Worm (Caenorhabditis elegans): ENCODE data around the gene nstp-10.

The nstp-10 gene

DNA sequence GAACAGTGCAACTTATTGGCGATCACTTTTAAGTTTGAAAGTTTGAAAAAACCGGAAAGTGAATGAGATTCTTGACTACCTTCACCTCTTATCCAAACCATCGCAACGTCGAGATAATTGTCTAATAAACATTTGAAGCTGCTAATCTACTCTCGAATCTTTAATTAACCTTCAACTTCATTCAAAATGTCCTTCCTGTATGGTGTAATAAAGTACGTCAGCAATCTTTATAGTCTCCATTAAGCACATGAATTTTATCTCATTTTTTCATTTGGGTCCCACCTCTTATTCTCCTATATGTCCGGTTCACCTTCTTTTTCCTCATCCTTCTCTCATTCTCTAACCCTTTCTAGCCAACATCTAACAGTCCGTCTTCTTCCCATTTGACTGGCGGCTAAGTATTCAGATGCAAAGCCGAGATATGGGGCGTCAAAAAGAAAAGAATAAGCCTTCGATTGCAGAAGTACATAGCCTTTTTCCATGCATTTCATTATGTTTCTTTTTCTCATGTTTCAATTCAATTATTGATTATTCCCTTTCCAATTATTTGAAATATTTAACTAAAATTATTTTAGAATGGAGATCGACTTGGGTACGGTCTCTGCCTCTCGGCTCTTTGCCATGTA is 48.7 kb downstream of the nstp-10 start, which contains the start of gene swt-5:
Gene swt-5 (plus strand): TSS at position 576 of the 626 bp plus-strand sequence.
- TF ChIP-seq ceh-13 (GFP tag; optimal IDR thresholded peaks at IDR 0.05) = no peak
- no peak for TF ChIP-seq tbx-11 (GFP tag; IDR thresholded peaks at IDR 0.05)
- no peak for TF ChIP-seq flt-1 (GFP tag; IDR thresholded peaks at IDR 0.05)
- no peak for TF ChIP-seq ceh-36 (tag; optimal IDR thresholded peaks at IDR 0.05)
- no peak for TF ChIP-seq tbx-37 (GFP tag; conservative IDR thresholded peaks at IDR 0.05)
- TF ChIP-seq ets-7 (tag; optimal IDR thresholded peaks at IDR 0.05) = no peak

DNA sequence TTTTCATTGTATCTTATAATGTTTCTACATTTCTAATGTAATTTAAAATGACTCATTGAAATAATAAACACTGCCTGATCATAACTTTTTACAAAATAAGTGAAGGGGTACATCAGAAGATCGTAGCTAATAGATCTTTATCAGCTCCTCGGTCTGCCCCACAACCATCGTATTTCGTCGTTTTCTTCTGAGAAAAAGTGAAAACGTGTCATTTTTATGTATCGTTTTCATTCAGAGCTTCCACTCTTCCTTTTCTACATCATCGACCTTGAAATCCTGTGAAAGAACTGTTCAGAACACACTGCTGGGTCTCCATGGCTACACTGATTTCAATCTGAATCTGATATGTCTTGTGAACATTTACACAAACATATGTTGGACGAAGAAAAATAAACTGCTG is 50.3 kb downstream of the nstp-10 start:
- no peak for TF ChIP-seq tbx-11 (GFP tag; IDR thresholded peaks at IDR 0.05)
- TF ChIP-seq hmg-4 (GFP tag; optimal IDR thresholded peaks at IDR 0.05) = no peak
- TF ChIP-seq F13C5.2 (tag; optimal IDR thresholded peaks at IDR 0.05) = no peak
- no peak for TF ChIP-seq ceh-13 (GFP tag; optimal IDR thresholded peaks at IDR 0.05)
- TF ChIP-seq B0310.2 (tag; optimal IDR thresholded peaks at IDR 0.05) = no peak
- TF ChIP-seq scrt-1 (GFP tag; IDR thresholded peaks at IDR 0.05) = no peak
- no peak for TF ChIP-seq hnd-1 (tag; optimal IDR thresholded peaks at IDR 0.05)
